Worm (Caenorhabditis elegans) whole organism, late embryonic: ENCODE data around the gene slc-36.3.

Experiments used
- C38D4.7 ChIP-seq: fragments of 200-800 bp; sonication (Bioruptor generic); optimal IDR thresholded peaks from 2 replicates; lab custom pipeline; 2018; ENCODE audit warnings: mild to moderate bottlenecking, missing genetic modification characterization, moderate library complexity, missing compliant biosample characterization
- F13H6.1 ChIP-seq: sonication (generic microtip); optimal IDR thresholded peaks from 2 replicates; lab custom pipeline; 2016; ENCODE audit warnings: missing genetic modification characterization, missing compliant biosample characterization
- K02D7.2 ChIP-seq: sonication (generic microtip); optimal IDR thresholded peaks from 2 replicates; lab custom pipeline; 2017; ENCODE audit warnings: mild to moderate bottlenecking, missing genetic modification characterization, missing compliant biosample characterization
- K09A11.1 ChIP-seq: sonication (generic microtip); optimal IDR thresholded peaks from 2 replicates; lab custom pipeline; 2017; ENCODE audit warnings: antibody characterized with exemption, mild to moderate bottlenecking, missing genetic modification characterization, missing compliant biosample characterization; ENCODE audit not compliant: insufficient read depth
- Y22D7AL.16 ChIP-seq: sonication (generic microtip); optimal IDR thresholded peaks from 2 replicates; lab custom pipeline; 2016; ENCODE audit warnings: missing genetic modification characterization, missing compliant biosample characterization
- ama-1 ChIP-seq: fragments of 150-350 bp; optimal IDR thresholded peaks from 2 replicates; lab custom pipeline; 2014
- ceh-14 ChIP-seq: sonication (generic microtip); optimal IDR thresholded peaks from 2 replicates; lab custom pipeline; 2016; ENCODE audit warnings: missing genotype, missing genetic modification characterization, missing compliant biosample characterization
- ceh-22 ChIP-seq: sonication (generic microtip); optimal IDR thresholded peaks from 2 replicates; lab custom pipeline; 2017; ENCODE audit warnings: missing biosample characterization, missing genetic modification characterization
- ceh-24 ChIP-seq: sonication (generic microtip); optimal IDR thresholded peaks from 2 replicates; lab custom pipeline; 2016; ENCODE audit warnings: mild to moderate bottlenecking, missing genetic modification characterization, missing compliant biosample characterization
- ceh-30 ChIP-seq: fragments of 150-350 bp; optimal IDR thresholded peaks from 2 replicates; lab custom pipeline; 2014; ENCODE audit warnings: missing biosample characterization, missing genetic modification characterization
- ceh-48 ChIP-seq: sonication (generic microtip); optimal IDR thresholded peaks from 2 replicates; lab custom pipeline; 2016; ENCODE audit warnings: missing genetic modification characterization, inconsistent platforms, missing compliant biosample characterization
- dve-1 ChIP-seq: sonication (generic microtip); optimal IDR thresholded peaks from 2 replicates; lab custom pipeline; 2017; ENCODE audit warnings: antibody characterized with exemption, mild to moderate bottlenecking, missing genetic modification characterization, missing compliant biosample characterization
- elt-2 ChIP-seq: sonication (generic microtip); optimal IDR thresholded peaks from 2 replicates; lab custom pipeline; 2016; ENCODE audit warnings: missing genetic modification reagents, missing genetic modification characterization, missing compliant biosample characterization
- ets-4 ChIP-seq: sonication (generic microtip); optimal IDR thresholded peaks from 2 replicates; lab custom pipeline; 2016; ENCODE audit warnings: missing genetic modification characterization, missing compliant biosample characterization
- eyg-1 ChIP-seq: sonication (generic microtip); optimal IDR thresholded peaks from 2 replicates; lab custom pipeline; 2016; ENCODE audit warnings: missing genotype, missing genetic modification characterization, missing compliant biosample characterization
- fax-1 ChIP-seq: sonication (generic microtip); optimal IDR thresholded peaks from 2 replicates; lab custom pipeline; 2016; ENCODE audit warnings: missing genotype, missing genetic modification characterization, missing compliant biosample characterization
- fkh-10 ChIP-seq: fragments of 150-350 bp; optimal IDR thresholded peaks from 2 replicates; lab custom pipeline; 2014; ENCODE audit warnings: missing biosample characterization, missing genetic modification reagents, missing genetic modification characterization
- gmeb-2 ChIP-seq: sonication (generic microtip); optimal IDR thresholded peaks from 2 replicates; lab custom pipeline; 2016; ENCODE audit warnings: missing genetic modification characterization, inconsistent platforms, missing compliant biosample characterization
- hlh-13 ChIP-seq: fragments of 200-800 bp; sonication (Bioruptor generic); optimal IDR thresholded peaks from 2 replicates; lab custom pipeline; 2018; ENCODE audit warnings: mild to moderate bottlenecking, missing genetic modification characterization, missing compliant biosample characterization
- madf-2 ChIP-seq: sonication (generic microtip); optimal IDR thresholded peaks from 2 replicates; lab custom pipeline; 2017; ENCODE audit warnings: missing genetic modification characterization, missing compliant biosample characterization
- mec-3 ChIP-seq: sonication (generic microtip); optimal IDR thresholded peaks from 2 replicates; lab custom pipeline; 2016; ENCODE audit warnings: borderline replicate concordance, missing genetic modification characterization, missing compliant biosample characterization
- nfya-1 ChIP-seq: sonication (generic microtip); optimal IDR thresholded peaks from 2 replicates; lab custom pipeline; 2017; ENCODE audit warnings: missing genetic modification characterization, mild to moderate bottlenecking, missing compliant biosample characterization, antibody characterized with exemption, moderate library complexity
- nhr-11 ChIP-seq: fragments of 150-350 bp; optimal IDR thresholded peaks from 2 replicates; lab custom pipeline; 2014; ENCODE audit warnings: missing biosample characterization, missing genetic modification characterization
- nhr-232 ChIP-seq: sonication (generic microtip); optimal IDR thresholded peaks from 2 replicates; lab custom pipeline; 2016; ENCODE audit warnings: missing genetic modification characterization, missing compliant biosample characterization
- npax-4 ChIP-seq: sonication (generic microtip); optimal IDR thresholded peaks from 2 replicates; lab custom pipeline; 2016; ENCODE audit warnings: missing genetic modification characterization, missing compliant biosample characterization
- pat-9 ChIP-seq: fragments of 200-800 bp; sonication (Bioruptor generic); optimal IDR thresholded peaks from 2 replicates; lab custom pipeline; 2018; ENCODE audit warnings: mild to moderate bottlenecking, missing genetic modification characterization, moderate library complexity, missing compliant biosample characterization
- pax-1 ChIP-seq: fragments of 150-350 bp; optimal IDR thresholded peaks from 2 replicates; lab custom pipeline; 2014; ENCODE audit warnings: missing biosample characterization, missing genetic modification characterization
- pha-2 ChIP-seq: sonication (generic microtip); optimal IDR thresholded peaks from 2 replicates; lab custom pipeline; 2017; ENCODE audit warnings: mild to moderate bottlenecking, missing genetic modification characterization, missing compliant biosample characterization
- pha-4 ChIP-seq: fragments of 150-350 bp; optimal IDR thresholded peaks from 2 replicates; lab custom pipeline; 2018; ENCODE audit warnings: missing biosample characterization, missing genetic modification reagents, missing genetic modification characterization
- pqm-1 ChIP-seq: sonication (generic microtip); optimal IDR thresholded peaks from 2 replicates; lab custom pipeline; 2016; ENCODE audit warnings: missing genetic modification characterization, missing compliant biosample characterization
- pros-1 ChIP-seq: fragments of 150-350 bp; optimal IDR thresholded peaks from 2 replicates; lab custom pipeline; 2014; ENCODE audit warnings: missing biosample characterization, missing genetic modification reagents, missing genetic modification characterization
- rnt-1 ChIP-seq: sonication (generic microtip); optimal IDR thresholded peaks from 2 replicates; lab custom pipeline; 2016; ENCODE audit warnings: missing genetic modification characterization, missing compliant biosample characterization
- sox-2 ChIP-seq: fragments of 200-800 bp; sonication (Bioruptor generic); IDR thresholded peaks from 2 replicates; pipeline ENCODE4 v1.3.6; 2022; ENCODE audit warnings: missing genetic modification reagents, missing genetic modification characterization, missing compliant biosample characterization
- ttx-3 ChIP-seq: sonication (generic microtip); optimal IDR thresholded peaks from 2 replicates; lab custom pipeline; 2016; ENCODE audit warnings: missing genetic modification reagents, missing genetic modification characterization, missing compliant biosample characterization
- unc-3 ChIP-seq, 2 experiments: fragments of 200-800 bp in 1 of 2; sonication (Bioruptor generic) in 1 of 2; sonication (generic microtip) in 1 of 2; conservative IDR thresholded peaks in 1 of 2; optimal IDR thresholded peaks in 1 of 2; 2 replicates each; pipeline versions ENCODE4 v1.3.6 to Lab custom; 2016 to 2022; ENCODE audit warnings: missing compliant biosample characterization in 2 of 2, missing genetic modification characterization in 2 of 2, missing genetic modification reagents in 1 of 2
- unc-42 ChIP-seq: sonication (generic microtip); optimal IDR thresholded peaks from 2 replicates; lab custom pipeline; 2016; ENCODE audit warnings: missing genotype, missing genetic modification characterization, missing compliant biosample characterization
- unc-55 ChIP-seq: sonication (generic microtip); optimal IDR thresholded peaks from 2 replicates; lab custom pipeline; 2017; ENCODE audit warnings: missing biosample characterization, missing genetic modification reagents, missing genetic modification characterization
- unc-86 ChIP-seq: sonication (generic microtip); optimal IDR thresholded peaks from 2 replicates; lab custom pipeline; 2016; ENCODE audit warnings: missing genetic modification characterization, missing compliant biosample characterization

Gene slc-36.3

ce11 chrV:20555120-20555519, 11.1 kb upstream of the slc-36.3 start, which contains the start of gene Y38H6C.21:
Y38H6C.21 (minus strand) TSS chrV:20555267.
- TF ChIP-seq pat-9 (tag; lab: Kevin White, UChicago), result no peak
- TF ChIP-seq gmeb-2 (tag; lab: Kevin White, UChicago), result no peak
- TF ChIP-seq nhr-232 (tag; lab: Kevin White, UChicago), result no peak
- no peak for TF ChIP-seq pha-2 (tag; lab: Kevin White, UChicago)
- no peak for TF ChIP-seq K02D7.2 (tag; lab: Kevin White, UChicago)
- no peak for TF ChIP-seq ceh-30 (tag; lab: Kevin White, UChicago)
- TF ChIP-seq fkh-10 (GFP tag; lab: Kevin White, UChicago), result no peak
- TF ChIP-seq pqm-1 (tag; lab: Kevin White, UChicago), result no peak
- TF ChIP-seq ceh-22 (tag; lab: Kevin White, UChicago), result no peak
- TF ChIP-seq unc-86 (tag; lab: Kevin White, UChicago), result no peak

ce11 chrV:20552971-20553370, 9.0 kb upstream of the slc-36.3 start, which contains the start of gene vmo-1:
vmo-1 (minus strand) TSS chrV:20553071.
- TF ChIP-seq madf-2 (tag; lab: Kevin White, UChicago) (no peak), pha-4 (no peak), gmeb-2 (tag; lab: Kevin White, UChicago) (no peak), pat-9 (tag; lab: Kevin White, UChicago) (no peak), nhr-11 (tag; lab: Kevin White, UChicago) (no peak), ceh-14 (tag; lab: Kevin White, UChicago) (no peak), ceh-24 (tag; lab: Kevin White, UChicago) (no peak), pha-2 (tag; lab: Kevin White, UChicago) (no peak)

- TF ChIP-seq eyg-1 (tag; lab: Kevin White, UChicago) (no peak), ets-4 (tag; lab: Kevin White, UChicago) (no peak), dve-1 (tag; lab: Kevin White, UChicago) (no peak), nfya-1 (no peak), hlh-13 (no peak), unc-55 (GFP tag; lab: Kevin White, UChicago) (no peak), unc-86 (tag; lab: Kevin White, UChicago) (no peak), ama-1 (lab: Kevin White, UChicago) (no peak), ceh-48 (tag; lab: Kevin White, UChicago) (no peak), Y22D7AL.16 (tag; lab: Kevin White, UChicago) (no peak), elt-2 (tag; lab: Kevin White, UChicago) (no peak), mec-3 (no peak), pha-2 (tag; lab: Kevin White, UChicago) (no peak), pha-4 (no peak), C38D4.7 (GFP tag; lab: Kevin White, UChicago) (no peak), npax-4 (tag; lab: Kevin White, UChicago) (no peak), ttx-3 (no peak), pax-1 (tag; lab: Kevin White, UChicago) (no peak), ceh-14 (tag; lab: Kevin White, UChicago) (no peak)
- TF ChIP-seq, all 69 proteins: peak for 0
Measured at ce11 chrV:20551096-20551495, 7.1 kb upstream of the slc-36.3 start, which contains the start of gene Y38H6C.20. Y38H6C.20 (minus strand) TSS chrV:20551196.

- TF ChIP-seq pha-4, result no peak
- no peak for TF ChIP-seq nhr-11 (tag; lab: Kevin White, UChicago)
- TF ChIP-seq ceh-22 (tag; lab: Kevin White, UChicago), result no peak
- TF ChIP-seq rnt-1 (tag; lab: Kevin White, UChicago), result no peak
- TF ChIP-seq madf-2 (tag; lab: Kevin White, UChicago), result no peak
- no peak for TF ChIP-seq ama-1 (lab: Kevin White, UChicago)
- no peak for TF ChIP-seq pros-1 (tag; lab: Kevin White, UChicago)
- no peak for TF ChIP-seq C38D4.7 (GFP tag; lab: Kevin White, UChicago)
- TF ChIP-seq npax-4 (tag; lab: Kevin White, UChicago), result no peak
- TF ChIP-seq elt-2 (tag; lab: Kevin White, UChicago), result no peak
- no peak for TF ChIP-seq pat-9 (tag; lab: Kevin White, UChicago)
- TF ChIP-seq fax-1 (tag; lab: Kevin White, UChicago), result no peak
- no peak for TF ChIP-seq F13H6.1 (tag; lab: Kevin White, UChicago)
- TF ChIP-seq sox-2 (GFP tag; lab: Robert Waterston, UW), result no peak
- TF ChIP-seq nhr-232 (tag; lab: Kevin White, UChicago), result no peak
- TF ChIP-seq unc-3 (GFP tag; conservative IDR thresholded peaks at IDR 0.05; lab: Robert Waterston, UW), result no peak
- no peak for TF ChIP-seq unc-3 (tag; optimal IDR thresholded peaks at IDR 0.05; lab: Kevin White, UChicago)
- no peak for TF ChIP-seq ceh-14 (tag; lab: Kevin White, UChicago)
- TF ChIP-seq unc-42 (tag; lab: Kevin White, UChicago), result no peak
- no peak for TF ChIP-seq K09A11.1 (tag; lab: Kevin White, UChicago)
Measured at ce11 chrV:20547048-20547447, 3.1 kb upstream of the slc-36.3 start, which contains the start of gene Y38H6C.18. Y38H6C.18 (minus strand) TSS chrV:20547148.
